Worm (Caenorhabditis elegans): ENCODE data around the gene fem-2.

The fem-2 gene

DNA sequence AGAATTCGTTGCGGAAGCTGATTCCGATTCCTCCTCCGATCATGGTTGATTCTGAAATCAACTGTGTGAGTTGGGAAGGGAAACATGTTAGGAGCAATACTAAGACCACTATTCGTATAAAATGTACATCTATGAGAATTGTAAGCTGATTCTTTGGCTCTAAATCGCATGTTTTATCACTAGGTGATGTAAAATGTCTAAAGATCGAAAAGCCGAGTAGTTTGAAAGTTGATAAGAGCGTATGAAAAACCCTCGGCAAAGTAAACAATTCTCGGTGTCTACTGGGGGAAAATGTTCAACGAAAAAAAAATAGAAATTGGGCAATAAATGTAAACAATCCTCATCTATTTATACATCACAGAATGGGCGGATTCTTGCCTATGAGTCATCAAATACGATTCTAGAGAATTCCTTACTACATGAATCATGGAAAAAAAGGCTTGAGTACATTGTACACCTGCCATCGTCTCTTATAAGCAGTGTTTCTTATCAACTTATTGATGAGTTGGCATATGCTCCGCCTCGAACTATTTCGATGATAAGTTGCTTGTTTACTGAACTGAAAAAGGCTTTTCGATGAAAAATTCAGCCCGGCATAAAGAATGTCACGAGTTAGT is 34.0 kb downstream of the fem-2 start, which contains the start of gene lec-6 (continued):
- TF ChIP-seq mxl-3 (GFP tag; optimal IDR thresholded peaks at IDR 0.05) = peak; percentile 22
- TF ChIP-seq nhr-77 (tag; optimal IDR thresholded peaks at IDR 0.05) = peak; percentile 81
- TF ChIP-seq zip-11 (GFP tag; IDR thresholded peaks at IDR 0.05) = no peak
- no peak for TF ChIP-seq aly-2 (tag; optimal IDR thresholded peaks at IDR 0.05)
- no peak for TF ChIP-seq skn-1 (tag; optimal IDR thresholded peaks at IDR 0.05)
- TF ChIP-seq ces-1 (GFP tag; optimal IDR thresholded peaks at IDR 0.05) = no peak
- no peak for TF ChIP-seq nhr-237 (tag; optimal IDR thresholded peaks at IDR 0.05)
- no peak for TF ChIP-seq nhr-41 (GFP tag; IDR thresholded peaks at IDR 0.05)
- TF ChIP-seq dmd-8 (GFP tag; IDR thresholded peaks at IDR 0.05) = no peak
- TF ChIP-seq lin-39 (tag; optimal IDR thresholded peaks at IDR 0.05) = no peak
- no peak for TF ChIP-seq rbr-2 (tag; optimal IDR thresholded peaks at IDR 0.05)
- no peak for TF ChIP-seq Y5F2A.4 (GFP tag; optimal IDR thresholded peaks at IDR 0.05)
- no peak for TF ChIP-seq mxl-2 (GFP tag; conservative IDR thresholded peaks at IDR 0.05)
- TF ChIP-seq ceh-44 (GFP tag; IDR thresholded peaks at IDR 0.05) = no peak
- no peak for TF ChIP-seq R02D3.7 (tag; optimal IDR thresholded peaks at IDR 0.05)
- TF ChIP-seq mes-2 (tag; optimal IDR thresholded peaks at IDR 0.05; ENCODE audit: poor library complexity, severe bottlenecking) = peak; percentile 54
- TF ChIP-seq cey-2 (tag; optimal IDR thresholded peaks at IDR 0.05; ENCODE audit: borderline replicate concordance, insufficient read depth) = no peak
- peak; percentile 75 for TF ChIP-seq tra-1 (GFP tag; IDR thresholded peaks at IDR 0.05)

DNA sequence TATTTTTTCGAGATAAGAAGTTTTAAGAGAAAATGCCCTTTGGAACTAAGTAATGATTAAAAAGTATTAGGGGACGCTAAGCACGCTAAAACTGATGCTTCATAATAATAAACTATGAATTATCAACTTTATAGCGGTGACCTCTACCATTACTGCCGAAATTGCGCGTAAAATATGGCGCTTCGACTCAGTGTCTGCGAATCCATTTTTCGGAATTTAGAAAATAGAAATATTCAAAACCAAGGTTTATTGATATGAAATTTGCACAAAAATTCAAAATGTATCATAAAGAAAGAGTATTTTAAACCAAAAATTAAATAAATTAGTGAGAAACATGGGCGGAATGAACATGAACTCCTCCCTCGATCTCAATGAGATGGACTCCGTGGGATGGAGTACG is 35.1 kb downstream of the fem-2 start:
- TF ChIP-seq mes-2 (tag; optimal IDR thresholded peaks at IDR 0.05; ENCODE audit: poor library complexity, severe bottlenecking) (peak; percentile 31), lin-15B (tag; optimal IDR thresholded peaks at IDR 0.05) (no peak), hif-1 (tag; optimal IDR thresholded peaks at IDR 0.05) (no peak), hlh-11 (tag; optimal IDR thresholded peaks at IDR 0.05) (peak; percentile 18), ztf-7 (tag; optimal IDR thresholded peaks at IDR 0.05) (no peak), lin-38 (GFP tag; IDR thresholded peaks at IDR 0.05) (no peak), dve-1 (tag; optimal IDR thresholded peaks at IDR 0.05; ENCODE audit: insufficient read depth) (peak; percentile 70), set-16 (GFP tag; IDR thresholded peaks at IDR 0.05) (no peak), mdl-1 (tag; optimal IDR thresholded peaks at IDR 0.05) (no peak), dpl-1 (GFP tag; optimal IDR thresholded peaks at IDR 0.05) (no peak), aha-1 (tag) (peak; percentile 23), daf-12 (tag; optimal IDR thresholded peaks at IDR 0.05) (no peak), lin-29 (GFP tag; IDR thresholded peaks at IDR 0.05) (no peak), fos-1 (tag; optimal IDR thresholded peaks at IDR 0.05) (no peak), D1046.2 (GFP tag; IDR thresholded peaks at IDR 0.05) (no peak), nhr-76 (tag; optimal IDR thresholded peaks at IDR 0.05) (no peak), pqm-1 (tag; optimal IDR thresholded peaks at IDR 0.05) (no peak), daf-16 (GFP tag; optimal IDR thresholded peaks at IDR 0.05) (no peak), daf-16 (tag; optimal IDR thresholded peaks at IDR 0.05) (peak; percentile 72), zfp-2 (tag; optimal IDR thresholded peaks at IDR 0.05) (no peak), ceh-32 (tag; optimal IDR thresholded peaks at IDR 0.05; ENCODE audit: poor library complexity) (no peak), tra-1 (GFP tag; IDR thresholded peaks at IDR 0.05) (no peak), ceh-28 (tag; optimal IDR thresholded peaks at IDR 0.05) (no peak), nhr-111 (GFP tag; optimal IDR thresholded peaks at IDR 0.05) (no peak), jun-1 (tag; optimal IDR thresholded peaks at IDR 0.05) (no peak), dmd-6 (GFP tag; IDR thresholded peaks at IDR 0.05) (no peak; the same call in 1 of the 2 replicates), zip-2 (tag; optimal IDR thresholded peaks at IDR 0.05) (no peak), dmd-8 (GFP tag; IDR thresholded peaks at IDR 0.05) (no peak), daf-8 (GFP tag; IDR thresholded peaks at IDR 0.05) (no peak), tag-97 (GFP tag; IDR thresholded peaks at IDR 0.05) (no peak), zfp-3 (GFP tag; conservative IDR thresholded peaks at IDR 0.05) (0 out of 2 replicates have a peak, but pooled peaks have one; percentile 52), attf-4 (tag; optimal IDR thresholded peaks at IDR 0.05) (no peak), nhr-10 (tag; optimal IDR thresholded peaks at IDR 0.05) (peak; percentile 1), ceh-20 (GFP tag; IDR thresholded peaks at IDR 0.05) (no peak), mxl-2 (GFP tag; conservative IDR thresholded peaks at IDR 0.05) (no peak), mdt-29 (GFP tag; IDR thresholded peaks at IDR 0.05) (no peak)

All from whole organism, L4 larva.